Worm (Caenorhabditis elegans) whole organism, late embryonic: Measurements from ENCODE around the gene srw-35.

Experiments
- hlh-15 ChIP-seq: sonication (generic microtip); optimal IDR thresholded peaks from 2 replicates; lab custom pipeline; 2016; ENCODE audit warnings: missing genetic modification characterization, missing compliant biosample characterization
- pha-4 ChIP-seq: fragments of 150-350 bp; optimal IDR thresholded peaks from 2 replicates; lab custom pipeline; 2018; ENCODE audit warnings: missing biosample characterization, missing genetic modification reagents, missing genetic modification characterization
- tbx-2 ChIP-seq: sonication (generic microtip); optimal IDR thresholded peaks from 2 replicates; lab custom pipeline; 2016; ENCODE audit warnings: missing genetic modification characterization, missing compliant biosample characterization

DNA sequence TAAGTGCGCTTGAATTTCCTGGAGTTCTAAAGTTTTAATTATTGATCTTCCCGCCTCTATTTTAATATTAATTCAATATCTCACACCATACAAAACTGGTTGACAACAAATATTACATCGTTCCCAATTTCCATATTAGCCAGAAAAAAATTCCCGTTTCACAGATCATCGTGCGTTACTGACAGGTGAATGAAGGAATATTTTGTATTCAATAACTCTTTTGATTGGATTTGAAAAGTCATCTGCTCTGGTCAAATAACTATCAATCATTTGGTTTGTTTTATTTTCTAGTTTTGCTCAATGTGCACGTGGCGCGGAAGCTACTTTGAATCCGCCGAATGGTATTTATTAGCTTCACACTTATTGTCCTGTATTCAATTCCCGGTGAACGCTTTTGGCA is 11.4 kb downstream of the srw-35 start, which contains the start of gene srh-139:
- TF ChIP-seq tbx-2 (tag; lab: Kevin White, UChicago): no peak
- TF ChIP-seq hlh-15 (tag; lab: Kevin White, UChicago): no peak
- no peak for TF ChIP-seq pha-4
